Worm (Caenorhabditis elegans) whole organism, mixed stage, embryonic: ENCODE data around the gene lias-1.
"Not testable (repeated sequence)": the region's sequence is repeated elsewhere in the genome, so short reads cannot be mapped to it uniquely, and the experiment has no call there.

ENCODE experiments used
- ces-1 ChIP-seq: fragments of 150-350 bp; optimal IDR thresholded peaks from 2 replicates; lab custom pipeline; 2014; ENCODE audit warnings: missing biosample characterization, missing genetic modification reagents, missing genetic modification characterization
- elt-1 ChIP-seq: sonication (generic microtip); optimal IDR thresholded peaks from 2 replicates; lab custom pipeline; 2017; ENCODE audit warnings: missing genetic modification characterization, mild to moderate bottlenecking, missing compliant biosample characterization, antibody characterized with exemption, moderate library complexity, borderline replicate concordance; ENCODE audit not compliant: insufficient read depth
- ham-2 ChIP-seq: fragments of 200-800 bp; sonication (Bioruptor generic); optimal IDR thresholded peaks from 2 replicates; lab custom pipeline; 2018; ENCODE audit warnings: mild to moderate bottlenecking, missing genetic modification characterization, missing compliant biosample characterization
- mep-1 ChIP-seq: fragments of 150-350 bp; optimal IDR thresholded peaks from 2 replicates; lab custom pipeline; 2017; ENCODE audit warnings: missing biosample characterization, missing genetic modification reagents, missing genetic modification characterization, inconsistent platforms
- nhr-12 ChIP-seq: fragments of 150-350 bp; optimal IDR thresholded peaks from 2 replicates; lab custom pipeline; 2014; ENCODE audit warnings: missing biosample characterization, missing genetic modification characterization
- nhr-237 ChIP-seq: fragments of 150-350 bp; optimal IDR thresholded peaks from 2 replicates; lab custom pipeline; 2014; ENCODE audit warnings: missing biosample characterization, missing genetic modification characterization
- nhr-28 ChIP-seq: fragments of 150-350 bp; optimal IDR thresholded peaks from 2 replicates; lab custom pipeline; 2014; ENCODE audit warnings: missing biosample characterization, missing genetic modification characterization
- pha-4 ChIP-seq: fragments of 150-350 bp; optimal IDR thresholded peaks from 2 replicates; lab custom pipeline; 2018; ENCODE audit warnings: missing biosample characterization, missing genetic modification reagents, missing genetic modification characterization
- snpc-4 ChIP-seq: fragments of 150-350 bp; optimal IDR thresholded peaks from 2 replicates; lab custom pipeline; 2014; ENCODE audit warnings: missing biosample characterization, missing genetic modification characterization
- sptf-1 ChIP-seq: sonication (generic microtip); optimal IDR thresholded peaks from 2 replicates; lab custom pipeline; 2017; ENCODE audit warnings: mild to moderate bottlenecking, missing genetic modification characterization, moderate library complexity, missing compliant biosample characterization
- tbx-8 ChIP-seq: fragments of 200-800 bp; sonication (Bioruptor generic); optimal IDR thresholded peaks from 2 replicates; lab custom pipeline; 2018; ENCODE audit warnings: mild to moderate bottlenecking, missing genetic modification characterization, moderate library complexity, missing compliant biosample characterization
- ztf-11 ChIP-seq: fragments of 150-350 bp; optimal IDR thresholded peaks from 2 replicates; lab custom pipeline; 2014; ENCODE audit warnings: missing biosample characterization, missing genetic modification characterization

ce11 chrIII:3454045-3454444 is 50.9 kb downstream of the lias-1 start, which contains the start of gene C34C12.1:
- not testable (repeated sequence) for TF ChIP-seq nhr-237; ces-1 (GFP tag; lab: Kevin White, UChicago); ham-2 (GFP tag; lab: Kevin White, UChicago); sptf-1; nhr-12; pha-4 (tag; lab: Kevin White, UChicago); mep-1 (tag; lab: Kevin White, UChicago); snpc-4; ztf-11; elt-1; nhr-28 (tag; lab: Kevin White, UChicago); tbx-8 (GFP tag; lab: Kevin White, UChicago)
